Fruit fly (Drosophila melanogaster) whole organism: ENCODE data around the gene Sec63.

ENCODE experiments used
- CG8478 ChIP-seq: fragments of >200 bp; optimal IDR thresholded peaks from 2 replicates; lab custom pipeline; 2018; ENCODE audit warnings: inconsistent platforms
- EcR ChIP-seq, 2 experiments: fragments of >200 bp; optimal IDR thresholded peaks; 2 replicates each; lab custom pipeline; 2017; ENCODE audit warnings: missing biosample characterization in 2 of 2, missing genetic modification characterization in 2 of 2, missing genetic modification reagents in 2 of 2
- pan ChIP-seq: fragments of >200 bp; optimal IDR thresholded peaks from 2 replicates; lab custom pipeline; 2017
- psq ChIP-seq: fragments of >200 bp; optimal IDR thresholded peaks from 2 replicates; lab custom pipeline; 2017
- usp ChIP-seq: fragments of >200 bp; optimal IDR thresholded peaks from 2 replicates; lab custom pipeline; 2017; ENCODE audit warnings: missing biosample characterization, missing genetic modification characterization, mixed read lengths

DNA sequence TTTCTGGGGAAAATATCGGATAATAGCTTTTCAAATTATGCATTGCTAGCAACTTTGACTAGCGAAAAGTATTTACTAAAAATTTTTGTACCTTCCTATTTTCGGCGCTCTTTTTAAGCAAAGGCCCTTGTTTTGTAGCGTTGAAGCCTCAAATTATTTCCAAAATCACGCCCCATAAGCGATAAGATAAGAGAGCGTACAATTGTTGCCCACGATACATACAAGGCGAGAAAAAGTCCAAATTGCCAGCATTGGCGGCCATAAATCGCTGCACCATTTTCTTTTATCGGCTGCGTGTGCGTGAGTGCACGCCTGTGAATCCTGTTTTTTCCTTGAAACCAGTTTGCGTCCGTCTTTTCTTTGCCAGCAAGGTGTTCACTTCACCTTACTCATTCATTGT, 10.9 kb downstream of the Sec63 start:
- TF ChIP-seq EcR (GFP tag; optimal IDR thresholded peaks at IDR 0.05; lab: Kevin White, UChicago) (no peak), pan (lab: Kevin White, UChicago) (no peak), usp (no peak), CG8478 (no peak), psq (lab: Kevin White, UChicago) (no peak)
